Worm (Caenorhabditis elegans): ENCODE results near the gene F55A4.13.

The F55A4.13 gene

ce11 chrX:1044327-1044726 is 27.0 kb upstream of the F55A4.13 start:
- TF ChIP-seq T22C8.4 (GFP tag; IDR thresholded peaks at IDR 0.05), result no peak
- TF ChIP-seq tab-1 (GFP tag; IDR thresholded peaks at IDR 0.05), result no peak
- no peak for TF ChIP-seq flt-1 (GFP tag; IDR thresholded peaks at IDR 0.05)
- TF ChIP-seq ref-1 (GFP tag; conservative IDR thresholded peaks at IDR 0.05), result no peak
- no peak for TF ChIP-seq cog-1 (tag; optimal IDR thresholded peaks at IDR 0.05)
- TF ChIP-seq ztf-23 (GFP tag; IDR thresholded peaks at IDR 0.05), result no peak
- no peak for TF ChIP-seq med-1 (GFP tag; optimal IDR thresholded peaks at IDR 0.05; ENCODE audit: insufficient read depth)
- no peak for TF ChIP-seq klf-2 (GFP tag; conservative IDR thresholded peaks at IDR 0.05)
- TF ChIP-seq ztf-29 (GFP tag; IDR thresholded peaks at IDR 0.05), result no peak

- TF ChIP-seq cog-1 (tag; optimal IDR thresholded peaks at IDR 0.05), result no peak
- TF ChIP-seq klf-2 (GFP tag; conservative IDR thresholded peaks at IDR 0.05), result no peak
- no peak for TF ChIP-seq flt-1 (GFP tag; IDR thresholded peaks at IDR 0.05)
- TF ChIP-seq T22C8.4 (GFP tag; IDR thresholded peaks at IDR 0.05), result no peak
- TF ChIP-seq ref-1 (GFP tag; conservative IDR thresholded peaks at IDR 0.05), result no peak
- no peak for TF ChIP-seq med-1 (GFP tag; optimal IDR thresholded peaks at IDR 0.05; ENCODE audit: insufficient read depth)
- no peak for TF ChIP-seq ztf-23 (GFP tag; IDR thresholded peaks at IDR 0.05)
- TF ChIP-seq tab-1 (GFP tag; IDR thresholded peaks at IDR 0.05), result no peak
- no peak for TF ChIP-seq ztf-29 (GFP tag; IDR thresholded peaks at IDR 0.05)
Measured at ce11 chrX:1038347-1038746, 21.0 kb upstream of the F55A4.13 start, which contains the start of gene F55A4.7. Gene F55A4.7, minus strand, starts transcription at chrX:1038447.

- TF ChIP-seq ztf-29 (GFP tag; IDR thresholded peaks at IDR 0.05) (no peak), klf-2 (GFP tag; conservative IDR thresholded peaks at IDR 0.05) (no peak), T22C8.4 (GFP tag; IDR thresholded peaks at IDR 0.05) (peak; percentile 39; the same call in 1 of the 2 replicates), ref-1 (GFP tag; conservative IDR thresholded peaks at IDR 0.05) (no peak), tab-1 (GFP tag; IDR thresholded peaks at IDR 0.05) (0 out of 2 replicates have a peak, but pooled peaks have one; percentile 33), med-1 (GFP tag; optimal IDR thresholded peaks at IDR 0.05; ENCODE audit: insufficient read depth) (no peak), ztf-23 (GFP tag; IDR thresholded peaks at IDR 0.05) (no peak), flt-1 (GFP tag; IDR thresholded peaks at IDR 0.05) (0 out of 2 replicates have a peak, but pooled peaks have one; percentile 37), cog-1 (tag; optimal IDR thresholded peaks at IDR 0.05) (no peak)
Measured at ce11 chrX:1035039-1035598, 17.8 kb upstream of the F55A4.13 start, which contains the start of the genes stau-1 and sec-22. Gene stau-1, minus strand, starts transcription at chrX:1035286. Gene sec-22, plus strand, starts transcription at chrX:1035548.

- TF ChIP-seq klf-2 (GFP tag; conservative IDR thresholded peaks at IDR 0.05) (no peak), cog-1 (tag; optimal IDR thresholded peaks at IDR 0.05) (no peak), ztf-23 (GFP tag; IDR thresholded peaks at IDR 0.05) (no peak), med-1 (GFP tag; optimal IDR thresholded peaks at IDR 0.05; ENCODE audit: insufficient read depth) (no peak), ztf-29 (GFP tag; IDR thresholded peaks at IDR 0.05) (no peak), ref-1 (GFP tag; conservative IDR thresholded peaks at IDR 0.05) (no peak), T22C8.4 (GFP tag; IDR thresholded peaks at IDR 0.05) (no peak)
Measured at ce11 chrX:1030867-1031266, 13.5 kb upstream of the F55A4.13 start.

ce11 chrX:1027370-1027769 is 10.0 kb upstream of the F55A4.13 start:
- TF ChIP-seq med-1 (GFP tag; optimal IDR thresholded peaks at IDR 0.05; ENCODE audit: insufficient read depth) (no peak), T22C8.4 (GFP tag; IDR thresholded peaks at IDR 0.05) (no peak), flt-1 (GFP tag; IDR thresholded peaks at IDR 0.05) (no peak), ref-1 (GFP tag; conservative IDR thresholded peaks at IDR 0.05) (no peak), klf-2 (GFP tag; conservative IDR thresholded peaks at IDR 0.05) (no peak), cog-1 (tag; optimal IDR thresholded peaks at IDR 0.05) (no peak), ztf-29 (GFP tag; IDR thresholded peaks at IDR 0.05) (no peak), tab-1 (GFP tag; IDR thresholded peaks at IDR 0.05) (no peak), ztf-23 (GFP tag; IDR thresholded peaks at IDR 0.05) (no peak)

ce11 chrX:1026722-1027121 is 9.4 kb upstream of the F55A4.13 start:
- TF ChIP-seq cog-1 (tag; optimal IDR thresholded peaks at IDR 0.05) (no peak), flt-1 (GFP tag; IDR thresholded peaks at IDR 0.05) (no peak), med-1 (GFP tag; optimal IDR thresholded peaks at IDR 0.05; ENCODE audit: insufficient read depth) (no peak), ztf-23 (GFP tag; IDR thresholded peaks at IDR 0.05) (no peak), ztf-29 (GFP tag; IDR thresholded peaks at IDR 0.05) (no peak), tab-1 (GFP tag; IDR thresholded peaks at IDR 0.05) (no peak), ref-1 (GFP tag; conservative IDR thresholded peaks at IDR 0.05) (no peak), T22C8.4 (GFP tag; IDR thresholded peaks at IDR 0.05) (no peak)

- TF ChIP-seq T22C8.4 (GFP tag; IDR thresholded peaks at IDR 0.05) (no peak), ztf-29 (GFP tag; IDR thresholded peaks at IDR 0.05) (no peak), ztf-23 (GFP tag; IDR thresholded peaks at IDR 0.05) (no peak), ref-1 (GFP tag; conservative IDR thresholded peaks at IDR 0.05) (no peak), flt-1 (GFP tag; IDR thresholded peaks at IDR 0.05) (no peak), med-1 (GFP tag; optimal IDR thresholded peaks at IDR 0.05; ENCODE audit: insufficient read depth) (no peak), tab-1 (GFP tag; IDR thresholded peaks at IDR 0.05) (no peak), cog-1 (tag; optimal IDR thresholded peaks at IDR 0.05) (no peak)
Measured at ce11 chrX:1025010-1025409, 7.7 kb upstream of the F55A4.13 start, which contains the start of gene F55A4.3. Gene F55A4.3, minus strand, starts transcription at chrX:1025110.

- TF ChIP-seq ztf-29 (GFP tag; IDR thresholded peaks at IDR 0.05) (no peak), flt-1 (GFP tag; IDR thresholded peaks at IDR 0.05) (no peak), ztf-23 (GFP tag; IDR thresholded peaks at IDR 0.05) (peak; percentile 52; the same call in 1 of the 2 replicates), T22C8.4 (GFP tag; IDR thresholded peaks at IDR 0.05) (no peak), med-1 (GFP tag; optimal IDR thresholded peaks at IDR 0.05; ENCODE audit: insufficient read depth) (no peak)
Measured at ce11 chrX:1021835-1022311, 4.5 kb upstream of the F55A4.13 start.

ce11 chrX:1018586-1018985 is 1.2 kb upstream of the F55A4.13 start:
- TF ChIP-seq cog-1 (tag; optimal IDR thresholded peaks at IDR 0.05) (no peak), ztf-29 (GFP tag; IDR thresholded peaks at IDR 0.05) (no peak), tab-1 (GFP tag; IDR thresholded peaks at IDR 0.05) (no peak), T22C8.4 (GFP tag; IDR thresholded peaks at IDR 0.05) (no peak), med-1 (GFP tag; optimal IDR thresholded peaks at IDR 0.05; ENCODE audit: insufficient read depth) (no peak), ztf-23 (GFP tag; IDR thresholded peaks at IDR 0.05) (no peak), klf-2 (GFP tag; conservative IDR thresholded peaks at IDR 0.05) (no peak), flt-1 (GFP tag; IDR thresholded peaks at IDR 0.05) (no peak), ref-1 (GFP tag; conservative IDR thresholded peaks at IDR 0.05) (no peak)

Data from whole organism, midembryonic.